Fruit fly (Drosophila melanogaster): ENCODE measurements around the gene CG6959.

Gene CG6959

dm6 chr3R:11830757-11831586, 38.3 kb downstream of the CG6959 start:
- TF ChIP-seq Myc (optimal IDR thresholded peaks at IDR 0.05) (no peak), Sin3A (optimal IDR thresholded peaks at IDR 0.05) (no peak), h (optimal IDR thresholded peaks at IDR 0.05) (no peak)

dm6 chr3R:11822266-11822665, 47.0 kb downstream of the CG6959 start, which contains the start of gene Kyat:
Kyat (minus strand) TSS chr3R:11822493.
- no peak for TF ChIP-seq Sin3A (optimal IDR thresholded peaks at IDR 0.05)
- TF ChIP-seq h (optimal IDR thresholded peaks at IDR 0.05) = no peak
- TF ChIP-seq psq (optimal IDR thresholded peaks at IDR 0.05) = no peak
- no peak for TF ChIP-seq ttk (optimal IDR thresholded peaks at IDR 0.05)
- no peak for TF ChIP-seq insv (optimal IDR thresholded peaks at IDR 0.05)
- TF ChIP-seq Myc (optimal IDR thresholded peaks at IDR 0.05) = no peak

- TF ChIP-seq Sin3A (optimal IDR thresholded peaks at IDR 0.05) = no peak
Observed at dm6 chr3R:11821800-11822199, 47.5 kb downstream of the CG6959 start.

- TF ChIP-seq ttk (optimal IDR thresholded peaks at IDR 0.05) = no peak
- TF ChIP-seq Sin3A (optimal IDR thresholded peaks at IDR 0.05) = no peak
- no peak for TF ChIP-seq h (optimal IDR thresholded peaks at IDR 0.05)
- TF ChIP-seq insv (optimal IDR thresholded peaks at IDR 0.05) = no peak
- no peak for TF ChIP-seq psq (optimal IDR thresholded peaks at IDR 0.05)
- TF ChIP-seq Myc (optimal IDR thresholded peaks at IDR 0.05) = no peak
Observed at dm6 chr3R:11820148-11820547, 49.1 kb downstream of the CG6959 start.

dm6 chr3R:11819640-11819979, 49.6 kb downstream of the CG6959 start:
- no peak for TF ChIP-seq ttk (optimal IDR thresholded peaks at IDR 0.05)
- no peak for TF ChIP-seq Sin3A (optimal IDR thresholded peaks at IDR 0.05)
- TF ChIP-seq h (optimal IDR thresholded peaks at IDR 0.05) = no peak
- TF ChIP-seq insv (optimal IDR thresholded peaks at IDR 0.05) = no peak
- TF ChIP-seq Myc (optimal IDR thresholded peaks at IDR 0.05) = no peak
- no peak for TF ChIP-seq psq (optimal IDR thresholded peaks at IDR 0.05)

dm6 chr3R:11818930-11819639, 50.2 kb downstream of the CG6959 start, which contains the start of the genes COX5A and glo:
COX5A (plus strand) TSS chr3R:11819359.
glo (minus strand) TSS chr3R:11819420.
- TF ChIP-seq psq (optimal IDR thresholded peaks at IDR 0.05) = no peak
- no peak for TF ChIP-seq ttk (optimal IDR thresholded peaks at IDR 0.05)
- TF ChIP-seq h (optimal IDR thresholded peaks at IDR 0.05) = no peak
- no peak for TF ChIP-seq Sin3A (optimal IDR thresholded peaks at IDR 0.05)
- no peak for TF ChIP-seq insv (optimal IDR thresholded peaks at IDR 0.05)
- no peak for TF ChIP-seq Myc (optimal IDR thresholded peaks at IDR 0.05)

dm6 chr3R:11812881-11813466, 56.3 kb downstream of the CG6959 start, which contains the start of gene ClC-a:
ClC-a (minus strand) TSS chr3R:11813207.
- TF ChIP-seq h (optimal IDR thresholded peaks at IDR 0.05) (no peak), Sin3A (optimal IDR thresholded peaks at IDR 0.05) (no peak), ttk (optimal IDR thresholded peaks at IDR 0.05) (no peak), psq (optimal IDR thresholded peaks at IDR 0.05) (no peak), Myc (optimal IDR thresholded peaks at IDR 0.05) (no peak), insv (optimal IDR thresholded peaks at IDR 0.05) (no peak)

- TF ChIP-seq Myc (optimal IDR thresholded peaks at IDR 0.05) = no peak
- no peak for TF ChIP-seq Sin3A (optimal IDR thresholded peaks at IDR 0.05)
- TF ChIP-seq insv (optimal IDR thresholded peaks at IDR 0.05) = no peak
- no peak for TF ChIP-seq psq (optimal IDR thresholded peaks at IDR 0.05)
- no peak for TF ChIP-seq ttk (optimal IDR thresholded peaks at IDR 0.05)
- TF ChIP-seq h (optimal IDR thresholded peaks at IDR 0.05) = no peak
Observed at dm6 chr3R:11812479-11812878, 56.8 kb downstream of the CG6959 start.

- TF ChIP-seq Sin3A (optimal IDR thresholded peaks at IDR 0.05) (no peak), insv (optimal IDR thresholded peaks at IDR 0.05) (no peak), psq (optimal IDR thresholded peaks at IDR 0.05) (no peak), ttk (optimal IDR thresholded peaks at IDR 0.05) (no peak), h (optimal IDR thresholded peaks at IDR 0.05) (no peak), Myc (optimal IDR thresholded peaks at IDR 0.05) (no peak)
Observed at dm6 chr3R:11810831-11811484, 58.3 kb downstream of the CG6959 start.

- TF ChIP-seq psq (optimal IDR thresholded peaks at IDR 0.05) (no peak), insv (optimal IDR thresholded peaks at IDR 0.05) (no peak), ttk (optimal IDR thresholded peaks at IDR 0.05) (no peak), Sin3A (optimal IDR thresholded peaks at IDR 0.05) (no peak), h (optimal IDR thresholded peaks at IDR 0.05) (no peak), Myc (optimal IDR thresholded peaks at IDR 0.05) (no peak)
Observed at dm6 chr3R:11809620-11810019, 59.6 kb downstream of the CG6959 start.

- no peak for TF ChIP-seq psq (optimal IDR thresholded peaks at IDR 0.05)
Observed at dm6 chr3R:11807641-11808040, 61.6 kb downstream of the CG6959 start.

- no peak for TF ChIP-seq insv (optimal IDR thresholded peaks at IDR 0.05)
- no peak for TF ChIP-seq Sin3A (optimal IDR thresholded peaks at IDR 0.05)
- no peak for TF ChIP-seq psq (optimal IDR thresholded peaks at IDR 0.05)
- no peak for TF ChIP-seq ttk (optimal IDR thresholded peaks at IDR 0.05)
Observed at dm6 chr3R:11806753-11807152, 62.5 kb downstream of the CG6959 start.
